Fruit fly (Drosophila melanogaster) whole organism: ENCODE measurements around the gene Cse1.

ENCODE experiments used
- EcR ChIP-seq, 2 experiments: fragments of >200 bp; optimal IDR thresholded peaks; 2 replicates each; lab custom pipeline; 2017; ENCODE audit warnings: missing biosample characterization in 2 of 2, missing genetic modification characterization in 2 of 2, missing genetic modification reagents in 2 of 2
- usp ChIP-seq: fragments of >200 bp; optimal IDR thresholded peaks from 2 replicates; lab custom pipeline; 2017; ENCODE audit warnings: missing biosample characterization, missing genetic modification characterization, mixed read lengths

dm6 chr2L:16842505-16842904 lies 17.5 kb upstream of the Cse1 start:
- TF ChIP-seq EcR (GFP tag; optimal IDR thresholded peaks at IDR 0.05; lab: Kevin White, UChicago) (no peak), usp (GFP tag; lab: Kevin White, UChicago) (no peak)
